Fruit fly (Drosophila melanogaster) whole organism, embryonic: ENCODE results near the gene CG13309.
A peak's percentile ranks its signal among the peaks of the same experiment; 100 is the strongest.

Experiments used
- Atf3 ChIP-seq: fragments of 200-800 bp; sonication (Bioruptor generic); optimal IDR thresholded peaks from 3 replicates; lab custom pipeline; 2016; ENCODE audit warnings: missing biosample characterization, missing genetic modification characterization
- CG10321 ChIP-seq: fragments of 200-800 bp; sonication (Bioruptor generic); IDR thresholded peaks from 2 replicates; pipeline ENCODE4 v1.3.6; 2022; ENCODE audit warnings: missing biosample characterization, missing genetic modification characterization
- CG10959 ChIP-seq: fragments of 200-800 bp; sonication (Bioruptor generic); IDR thresholded peaks from 2 replicates; pipeline ENCODE4 v1.3.6; 2022; ENCODE audit warnings: missing biosample characterization, missing genetic modification characterization
- CG12236 ChIP-seq: fragments of 200-800 bp; sonication (Bioruptor generic); optimal IDR thresholded peaks from 2 replicates; lab custom pipeline; 2016; ENCODE audit warnings: missing biosample characterization, missing genetic modification characterization
- CG1603 ChIP-seq: fragments of 200-800 bp; sonication (Bioruptor generic); optimal IDR thresholded peaks from 2 replicates; lab custom pipeline; 2019; ENCODE audit warnings: missing biosample characterization, mild to moderate bottlenecking, missing genetic modification characterization, moderate library complexity
- CG16813 ChIP-seq: fragments of 200-800 bp; sonication (Bioruptor generic); IDR thresholded peaks from 3 replicates; pipeline ENCODE4 v1.3.6; 2022; ENCODE audit warnings: missing biosample characterization, missing genetic modification characterization; ENCODE audit not compliant: partially characterized antibody
- CG2199 ChIP-seq: fragments of 200-800 bp; sonication (Bioruptor generic); IDR thresholded peaks from 3 replicates; pipeline ENCODE4 v1.3.6; 2022; ENCODE audit warnings: missing biosample characterization, missing genetic modification characterization
- CG33213 ChIP-seq: fragments of 200-800 bp; sonication (Bioruptor generic); optimal IDR thresholded peaks from 3 replicates; lab custom pipeline; 2016; ENCODE audit warnings: missing biosample characterization, missing genetic modification characterization
- Dbx ChIP-seq: fragments of 200-800 bp; sonication (Bioruptor generic); IDR thresholded peaks from 3 replicates; pipeline ENCODE4 v1.3.6; 2022; ENCODE audit warnings: missing biosample characterization, missing genetic modification characterization
- Doc3 ChIP-seq: fragments of 200-800 bp; sonication (Bioruptor generic); IDR thresholded peaks from 3 replicates; pipeline ENCODE4 v1.3.6; 2022; ENCODE audit warnings: missing biosample characterization, missing genetic modification characterization; ENCODE audit not compliant: partially characterized antibody
- Lim3 ChIP-seq: fragments of 200-800 bp; sonication (Bioruptor generic); IDR thresholded peaks from 2 replicates; pipeline ENCODE4 v1.3.6; 2022; ENCODE audit warnings: missing biosample characterization, missing genetic modification characterization
- Med ChIP-seq: fragments of 200-800 bp; sonication (Bioruptor generic); peaks from one replicate; lab custom pipeline; 2016; ENCODE audit warnings: missing biosample characterization, missing genetic modification characterization, mild to moderate bottlenecking, inconsistent platforms, moderate library complexity
- Oaz ChIP-seq: fragments of 200-800 bp; sonication (Bioruptor generic); IDR thresholded peaks from 2 replicates; pipeline ENCODE4 v1.3.6; 2022; ENCODE audit warnings: missing biosample characterization, missing genetic modification characterization
- PHDP ChIP-seq: fragments of 200-800 bp; sonication (Bioruptor generic); optimal IDR thresholded peaks from 3 replicates; lab custom pipeline; 2018; ENCODE audit warnings: missing biosample characterization, mild to moderate bottlenecking, missing genetic modification characterization, moderate library complexity
- Stat92E ChIP-seq, 3 experiments: fragments of >200 bp in 2 of 3; fragments of 200-800 bp in 1 of 3; sonication (Bioruptor generic) in 1 of 3; optimal IDR thresholded peaks; 2 replicates each; lab custom pipeline; 2017 to 2019; ENCODE audit warnings: missing biosample characterization in 3 of 3, missing genetic modification characterization in 3 of 3, mild to moderate bottlenecking in 1 of 3, moderate library complexity in 1 of 3
- al ChIP-seq: fragments of 200-800 bp; sonication (Bioruptor generic); IDR thresholded peaks from 2 replicates; pipeline ENCODE4 v1.3.6; 2022; ENCODE audit warnings: missing biosample characterization, missing genetic modification characterization
- bab2 ChIP-seq: fragments of 200-800 bp; sonication (Bioruptor generic); optimal IDR thresholded peaks from 2 replicates; lab custom pipeline; 2016; ENCODE audit warnings: missing biosample characterization, missing genetic modification characterization
- bowl ChIP-seq: fragments of 200-800 bp; sonication (Bioruptor generic); IDR thresholded peaks from 2 replicates; pipeline ENCODE4 v1.3.6; 2022; ENCODE audit warnings: missing biosample characterization, missing genetic modification characterization
- bsh ChIP-seq, 2 experiments: fragments of 200-800 bp; sonication (Bioruptor generic); optimal IDR thresholded peaks; 2 replicates each; lab custom pipeline; 2017 to 2018; ENCODE audit warnings: mild to moderate bottlenecking in 2 of 2, missing biosample characterization in 2 of 2, missing genetic modification characterization in 2 of 2, moderate library complexity in 1 of 2
- cato ChIP-seq: fragments of 200-800 bp; sonication (Bioruptor generic); optimal IDR thresholded peaks from 2 replicates; lab custom pipeline; 2016; ENCODE audit warnings: missing biosample characterization, missing genetic modification characterization, borderline replicate concordance
- cg ChIP-seq: fragments of 200-800 bp; sonication (Bioruptor generic); optimal IDR thresholded peaks from 3 replicates; lab custom pipeline; 2019; ENCODE audit warnings: missing biosample characterization, mild to moderate bottlenecking, missing genetic modification characterization, moderate library complexity
- chinmo ChIP-seq: fragments of 200-800 bp; sonication (Bioruptor generic); IDR thresholded peaks from 4 replicates; pipeline ENCODE4 v1.3.6; 2022; ENCODE audit warnings: missing biosample characterization, missing genetic modification characterization; ENCODE audit not compliant: partially characterized antibody
- corto ChIP-seq: fragments of 200-800 bp; sonication (Bioruptor generic); optimal IDR thresholded peaks from 2 replicates; lab custom pipeline; 2016; ENCODE audit warnings: missing biosample characterization, mild to moderate bottlenecking, missing genetic modification characterization, moderate library complexity
- crc ChIP-seq: fragments of 200-800 bp; sonication (Bioruptor generic); optimal IDR thresholded peaks from 2 replicates; lab custom pipeline; 2016; ENCODE audit warnings: missing biosample characterization, missing genetic modification characterization
- dpn ChIP-seq, 2 experiments: fragments of 200-800 bp; sonication (Bioruptor generic); optimal IDR thresholded peaks; 3 replicates each; lab custom pipeline; 2016; ENCODE audit warnings: missing biosample characterization in 2 of 2, missing genetic modification characterization in 2 of 2
- gsb-n ChIP-seq: fragments of 200-800 bp; sonication (Bioruptor generic); optimal IDR thresholded peaks from 3 replicates; lab custom pipeline; 2018; ENCODE audit warnings: missing biosample characterization, mild to moderate bottlenecking, missing genetic modification characterization
- nerfin-1 ChIP-seq: fragments of 200-800 bp; sonication (Bioruptor generic); optimal IDR thresholded peaks from 3 replicates; lab custom pipeline; 2019; ENCODE audit warnings: missing biosample characterization, mild to moderate bottlenecking, missing genetic modification characterization, moderate library complexity
- nom ChIP-seq: fragments of 200-800 bp; sonication (Bioruptor generic); optimal IDR thresholded peaks from 2 replicates; lab custom pipeline; 2017; ENCODE audit warnings: missing biosample characterization, missing genetic modification characterization, mild to moderate bottlenecking, moderate library complexity, missing genetic modification reagents
- peb ChIP-seq: fragments of 200-800 bp; sonication (Bioruptor generic); IDR thresholded peaks from 2 replicates; pipeline ENCODE4 v1.3.6; 2022; ENCODE audit warnings: missing biosample characterization, missing genetic modification characterization
- pita ChIP-seq: fragments of 200-800 bp; sonication (Bioruptor generic); optimal IDR thresholded peaks from 2 replicates; lab custom pipeline; 2017; ENCODE audit warnings: missing biosample characterization, mild to moderate bottlenecking, missing genetic modification characterization
- sens ChIP-seq: fragments of 200-800 bp; sonication (Bioruptor generic); peaks from one replicate; lab custom pipeline; 2016; ENCODE audit warnings: missing biosample characterization, missing genetic modification characterization
- slbo ChIP-seq: fragments of 200-800 bp; sonication (Bioruptor generic); IDR thresholded peaks from 2 replicates; pipeline ENCODE4 v1.3.6; 2022; ENCODE audit warnings: missing biosample characterization, missing genetic modification characterization
- vvl ChIP-seq: fragments of 200-800 bp; sonication (Bioruptor generic); IDR thresholded peaks from 2 replicates; pipeline ENCODE4 v1.3.6; 2022; ENCODE audit warnings: missing biosample characterization, missing genetic modification characterization
- zf30C ChIP-seq: fragments of 200-800 bp; sonication (Bioruptor generic); optimal IDR thresholded peaks from 3 replicates; lab custom pipeline; 2018; ENCODE audit warnings: missing biosample characterization, mild to moderate bottlenecking, missing genetic modification characterization
- zfh1 ChIP-seq: fragments of 200-800 bp; sonication (Bioruptor generic); IDR thresholded peaks from 3 replicates; pipeline ENCODE4 v1.3.6; 2022; ENCODE audit warnings: missing biosample characterization, missing genetic modification characterization

CG13309 gene

DNA sequence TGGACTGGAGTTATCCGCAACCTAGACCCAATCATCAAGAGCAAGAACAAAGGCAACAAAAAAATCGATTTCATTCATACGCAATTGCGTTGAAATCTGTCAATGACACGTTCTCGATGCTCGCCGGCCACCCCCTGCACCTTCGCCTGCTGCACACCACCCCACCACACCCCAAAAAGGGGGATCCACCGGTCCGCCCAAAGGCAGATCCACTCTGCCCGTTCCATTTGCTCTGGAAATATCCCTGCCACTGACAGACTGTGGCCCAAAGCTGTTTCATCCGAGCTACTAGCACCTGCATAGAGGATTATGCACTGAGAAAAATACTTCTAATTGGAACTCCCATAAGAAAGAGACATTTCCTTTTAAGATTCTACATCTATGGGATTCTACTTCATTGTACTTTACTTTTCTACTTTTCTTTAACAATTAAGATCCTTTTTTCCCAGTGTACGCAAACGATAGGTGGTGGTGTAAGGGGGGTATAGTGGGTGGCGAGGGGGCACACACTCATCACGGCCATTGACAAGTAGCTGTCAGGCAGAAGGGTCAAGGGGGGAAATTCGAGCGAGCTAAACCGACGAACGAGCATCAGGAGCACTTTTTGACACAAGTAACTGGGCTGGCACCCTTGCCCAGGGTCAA is 13.7 kb downstream of the CG13309 start (continued):
- TF ChIP-seq CG33213 (GFP tag; lab: Kevin White, UChicago) (no peak), chinmo (no peak), Doc3 (GFP tag; lab: Robert Waterston, UW) (no peak), crc (no peak), PHDP (tag; lab: Kevin White, UChicago) (peak; percentile 51), Atf3 (GFP tag; lab: Kevin White, UChicago) (no peak)
- TF ChIP-seq, all 482 proteins: peak for 176

DNA sequence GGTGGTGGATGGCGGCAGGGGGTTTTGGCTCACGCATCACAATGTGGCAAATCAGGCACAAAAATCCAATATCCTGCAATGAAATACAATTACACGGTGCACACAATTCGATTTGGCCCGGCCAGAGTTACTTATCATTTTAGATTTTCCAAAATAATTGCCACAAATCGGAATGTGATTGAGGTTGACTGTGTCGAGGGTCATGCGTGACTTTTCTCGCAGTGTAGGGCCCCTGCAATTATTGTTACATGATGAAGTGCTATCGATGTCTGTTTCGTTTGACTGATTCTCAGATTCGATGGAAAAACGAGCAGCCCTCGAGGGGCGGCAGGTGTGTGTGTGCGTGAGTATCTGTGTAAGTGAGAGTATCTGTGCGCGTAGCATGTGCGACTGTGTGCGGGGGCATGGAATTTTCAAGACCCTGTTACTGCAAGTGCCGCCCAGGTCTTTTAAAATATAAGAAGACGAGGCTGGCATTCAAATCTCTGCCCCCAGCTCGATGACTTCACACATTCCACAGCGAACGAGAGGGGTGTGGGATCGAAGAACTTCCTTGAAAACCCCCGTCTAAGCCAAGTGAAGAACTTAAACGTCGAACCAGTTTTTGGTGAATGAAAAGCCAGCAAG is 14.3 kb downstream of the CG13309 start:
- TF ChIP-seq CG2199 (GFP tag; lab: Robert Waterston, UW) (no peak), zfh1 (GFP tag; lab: Robert Waterston, UW) (peak; percentile 19; the same call in 1 of the 3 replicates), vvl (GFP tag; lab: Robert Waterston, UW) (0 out of 2 replicates have a peak, but pooled peaks have one; percentile 6), zf30C (GFP tag; lab: Kevin White, UChicago) (peak; percentile 74), Dbx (GFP tag; lab: Robert Waterston, UW) (no peak), dpn (GFP tag; optimal IDR thresholded peaks at IDR 0.05; lab: Kevin White, UChicago) (no peak), al (GFP tag; lab: Robert Waterston, UW) (no peak), Lim3 (no peak), Oaz (GFP tag; lab: Robert Waterston, UW) (no peak), sens (GFP tag; lab: Kevin White, UChicago) (peak; percentile 68), pita (GFP tag; lab: Kevin White, UChicago) (no peak), CG16813 (GFP tag; lab: Robert Waterston, UW) (0 out of 3 replicates have a peak, but pooled peaks have one; percentile 2), CG12236 (no peak), bab2 (GFP tag; lab: Kevin White, UChicago) (no peak), nerfin-1 (tag; lab: Kevin White, UChicago) (peak; percentile 42), cato (GFP tag; lab: Kevin White, UChicago) (no peak), CG1603 (peak; percentile 10), peb (GFP tag; lab: Robert Waterston, UW) (no peak), gsb-n (peak; percentile 33), cg (GFP tag; lab: Kevin White, UChicago) (peak; percentile 39), slbo (GFP tag; lab: Robert Waterston, UW) (no peak), Med (GFP tag; lab: Kevin White, UChicago) (peak; percentile 66), Stat92E (GFP tag; optimal IDR thresholded peaks at IDR 0.05; lab: Kevin White, UChicago) (peak in 1 of 3 experiments; percentile 2)

DNA sequence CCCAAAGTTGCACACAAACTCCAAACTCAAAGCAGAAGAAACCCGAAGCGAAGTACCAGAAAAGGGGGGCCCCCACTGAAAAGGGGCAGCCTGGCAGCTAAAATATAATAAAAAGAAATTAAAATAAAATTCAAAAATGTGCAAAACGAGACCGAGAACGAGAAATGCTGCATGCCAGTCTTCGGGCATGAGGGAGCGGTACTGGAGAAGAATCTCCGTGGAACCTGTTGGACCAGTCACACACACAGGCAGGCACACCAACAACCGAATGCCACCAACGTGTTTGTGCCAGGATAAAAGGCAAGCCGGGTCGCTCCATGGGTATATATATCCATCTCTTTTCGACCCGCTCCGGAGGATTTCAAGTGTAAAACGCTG is 14.8 kb downstream of the CG13309 start:
- TF ChIP-seq PHDP (tag; lab: Kevin White, UChicago) = no peak
- TF ChIP-seq bsh (GFP tag; optimal IDR thresholded peaks at IDR 0.05; lab: Kevin White, UChicago) = peak in 1 of 2 experiments; percentile 15
- TF ChIP-seq CG10959 = no peak
- peak; percentile 30 for TF ChIP-seq corto (GFP tag; lab: Kevin White, UChicago)
- TF ChIP-seq nom (GFP tag; lab: Kevin White, UChicago) = peak; percentile 41
- no peak for TF ChIP-seq bowl (GFP tag; lab: Robert Waterston, UW)
- TF ChIP-seq CG10321 (GFP tag; lab: Robert Waterston, UW) = 0 out of 2 replicates have a peak, but pooled peaks have one; percentile 12
